Worm (Caenorhabditis elegans): ENCODE measurements around the gene Y45F10A.7.

- TF ChIP-seq flt-1 (GFP tag; IDR thresholded peaks at IDR 0.05) (no peak), ztf-23 (GFP tag; IDR thresholded peaks at IDR 0.05) (no peak), tab-1 (GFP tag; IDR thresholded peaks at IDR 0.05) (no peak), ztf-29 (GFP tag; IDR thresholded peaks at IDR 0.05) (no peak), cog-1 (tag; optimal IDR thresholded peaks at IDR 0.05) (no peak), ref-1 (GFP tag; conservative IDR thresholded peaks at IDR 0.05) (no peak), T22C8.4 (GFP tag; IDR thresholded peaks at IDR 0.05) (no peak), klf-2 (GFP tag; conservative IDR thresholded peaks at IDR 0.05) (no peak)
These were observed 35.5 kb upstream of the Y45F10A.7 start for ce11 chrIV:13456893-13457292.

Data from whole organism, midembryonic.